Fruit fly (Drosophila melanogaster): ENCODE results near the gene scny.

The scny gene

dm6 chr3L:5802063-5802531, 33.3 kb downstream of the scny start (continued):
- TF ChIP-seq fd85E (GFP tag; optimal IDR thresholded peaks at IDR 0.05), result no peak
- no peak for TF ChIP-seq spab (GFP tag; optimal IDR thresholded peaks at IDR 0.05)
- TF ChIP-seq CG3919 (GFP tag; optimal IDR thresholded peaks at IDR 0.05), result peak; percentile 25
- TF ChIP-seq CG31627 (GFP tag; optimal IDR thresholded peaks at IDR 0.05), result no peak
- no peak for TF ChIP-seq Hr4 (GFP tag; optimal IDR thresholded peaks at IDR 0.05)
- no peak for TF ChIP-seq Sox15 (GFP tag; optimal IDR thresholded peaks at IDR 0.05)
- no peak for TF ChIP-seq CG11294 (GFP tag; IDR thresholded peaks at IDR 0.05)
- TF ChIP-seq OdsH (GFP tag; optimal IDR thresholded peaks at IDR 0.05), result no peak
- peak; percentile 59 for TF ChIP-seq Eip75B (GFP tag; optimal IDR thresholded peaks at IDR 0.05)
- no peak for TF ChIP-seq Blimp-1 (GFP tag; optimal IDR thresholded peaks at IDR 0.05)
- no peak for TF ChIP-seq Sox14 (GFP tag; optimal IDR thresholded peaks at IDR 0.05)
- TF ChIP-seq vri (GFP tag; optimal IDR thresholded peaks at IDR 0.05), result no peak
- peak; percentile 15 for TF ChIP-seq CG6792 (GFP tag; optimal IDR thresholded peaks at IDR 0.05)
- TF ChIP-seq CG6808 (GFP tag; optimal IDR thresholded peaks at IDR 0.05), result no peak
- peak; percentile 63 for TF ChIP-seq CG15336 (GFP tag; IDR thresholded peaks at IDR 0.05)
- no peak for TF ChIP-seq acj6 (GFP tag; optimal IDR thresholded peaks at IDR 0.05)

dm6 chr3L:5802733-5803132, 33.9 kb downstream of the scny start, which contains the start of gene CG42272:
TSS of gene CG42272 (plus strand) at chr3L:5803033.
- TF ChIP-seq CG6854 (GFP tag; optimal IDR thresholded peaks at IDR 0.05) (no peak), CG8119 (GFP tag; IDR thresholded peaks at IDR 0.05) (no peak), CG34406 (GFP tag; optimal IDR thresholded peaks at IDR 0.05) (no peak), OdsH (GFP tag; optimal IDR thresholded peaks at IDR 0.05) (no peak), Eip75B (GFP tag; optimal IDR thresholded peaks at IDR 0.05) (no peak), Sox14 (GFP tag; optimal IDR thresholded peaks at IDR 0.05) (no peak), CG3032 (tag; optimal IDR thresholded peaks at IDR 0.05) (no peak), CG11902 (GFP tag; optimal IDR thresholded peaks at IDR 0.05) (no peak), CG9139 (GFP tag; optimal IDR thresholded peaks at IDR 0.05) (no peak), spab (GFP tag; optimal IDR thresholded peaks at IDR 0.05) (no peak), salr (GFP tag; optimal IDR thresholded peaks at IDR 0.05) (no peak)

dm6 chr3L:5807370-5808100, 38.7 kb downstream of the scny start:
- TF ChIP-seq CG31627 (GFP tag; optimal IDR thresholded peaks at IDR 0.05) (no peak), Gug (GFP tag; IDR thresholded peaks at IDR 0.05) (peak; percentile 60), achi (GFP tag; optimal IDR thresholded peaks at IDR 0.05) (no peak), CG11762 (GFP tag; optimal IDR thresholded peaks at IDR 0.05; ENCODE audit: insufficient read depth) (no peak), CG1621 (tag; optimal IDR thresholded peaks at IDR 0.05) (peak; percentile 15), CG16779 (tag; optimal IDR thresholded peaks at IDR 0.05) (peak; percentile 21), fd85E (GFP tag; optimal IDR thresholded peaks at IDR 0.05) (no peak), CG7368 (GFP tag; optimal IDR thresholded peaks at IDR 0.05) (peak; percentile 50), fd59A (GFP tag; optimal IDR thresholded peaks at IDR 0.05) (peak; percentile 27), Lpt (GFP tag; optimal IDR thresholded peaks at IDR 0.05) (no peak), CG6276 (GFP tag; optimal IDR thresholded peaks at IDR 0.05) (no peak), ss (GFP tag; optimal IDR thresholded peaks at IDR 0.05) (peak in 1 of 2 experiments; percentile 45), Eip93F (GFP tag; optimal IDR thresholded peaks at IDR 0.05) (no peak), CG3919 (GFP tag; optimal IDR thresholded peaks at IDR 0.05) (peak; percentile 3), esn (GFP tag; optimal IDR thresholded peaks at IDR 0.05) (no peak), Sox15 (GFP tag; optimal IDR thresholded peaks at IDR 0.05) (no peak), CG11294 (GFP tag; IDR thresholded peaks at IDR 0.05) (no peak), dac (GFP tag; optimal IDR thresholded peaks at IDR 0.05) (no peak), eg (GFP tag; IDR thresholded peaks at IDR 0.05) (peak; percentile 63; the same call in 2 of the 3 replicates), CG34406 (GFP tag; optimal IDR thresholded peaks at IDR 0.05) (no peak), dsx (GFP tag; optimal IDR thresholded peaks at IDR 0.05; ENCODE audit: poor library complexity, severe bottlenecking) (no peak), Sox102F (GFP tag; optimal IDR thresholded peaks at IDR 0.05) (no peak), Smox (GFP tag; optimal IDR thresholded peaks at IDR 0.05) (no peak), cyc (GFP tag; optimal IDR thresholded peaks at IDR 0.05) (no peak), fkh (GFP tag; optimal IDR thresholded peaks at IDR 0.05) (peak; percentile 90), CG15336 (GFP tag; IDR thresholded peaks at IDR 0.05) (peak; percentile 42; the same call in 1 of the 2 replicates), CG8119 (GFP tag; IDR thresholded peaks at IDR 0.05) (peak; percentile 34; the same call in 1 of the 3 replicates), Eip75B (GFP tag; optimal IDR thresholded peaks at IDR 0.05) (no peak), Ets21C (GFP tag; optimal IDR thresholded peaks at IDR 0.05) (no peak), CG9139 (GFP tag; optimal IDR thresholded peaks at IDR 0.05) (peak; percentile 9), CG4318 (GFP tag; optimal IDR thresholded peaks at IDR 0.05) (no peak), CG6808 (GFP tag; optimal IDR thresholded peaks at IDR 0.05) (peak; percentile 44)

All from whole organism, prepupa.